Worm (Caenorhabditis elegans) whole organism, L2 larva: ENCODE data around the gene fah-1.

Experiments used
- ama-1 ChIP-seq: fragments of 150-350 bp; optimal IDR thresholded peaks from 2 replicates; lab custom pipeline; 2018; ENCODE audit warnings: inconsistent platforms
- egl-27 ChIP-seq: sonication (generic microtip); optimal IDR thresholded peaks from 3 replicates; lab custom pipeline; 2017; ENCODE audit warnings: missing biosample characterization, missing genetic modification reagents, missing genetic modification characterization
- lin-13 ChIP-seq: fragments of 150-350 bp; optimal IDR thresholded peaks from 2 replicates; lab custom pipeline; 2014; ENCODE audit warnings: missing biosample characterization, missing genetic modification reagents, missing genetic modification characterization
- nhr-129 ChIP-seq: fragments of 150-350 bp; optimal IDR thresholded peaks from 2 replicates; lab custom pipeline; 2014; ENCODE audit warnings: missing biosample characterization, missing genetic modification characterization
- unc-39 ChIP-seq: fragments of 150-350 bp; optimal IDR thresholded peaks from 2 replicates; lab custom pipeline; 2014; ENCODE audit warnings: missing biosample characterization, missing genetic modification characterization

- TF ChIP-seq lin-13 (GFP tag; lab: Kevin White, UChicago), result no peak
- TF ChIP-seq nhr-129 (tag; lab: Kevin White, UChicago), result no peak
- TF ChIP-seq unc-39, result no peak
- no peak for TF ChIP-seq egl-27
- TF ChIP-seq ama-1 (lab: Kevin White, UChicago), result no peak
These were observed 13.0 kb upstream of the fah-1 start, which contains the start of gene K04E7.1 for ce11 chrX:6461729-6462128.
